Fruit fly (Drosophila melanogaster) whole organism, embryonic: ENCODE measurements around the gene CG13074.

ENCODE experiments used
- B-H1 ChIP-seq: fragments of 200-800 bp; sonication (Bioruptor generic); IDR thresholded peaks from 3 replicates; pipeline ENCODE4 v1.3.6; 2022; ENCODE audit warnings: missing biosample characterization, missing genetic modification characterization
- Blimp-1 ChIP-seq: fragments of 200-800 bp; sonication (Bioruptor generic); optimal IDR thresholded peaks from 3 replicates; lab custom pipeline; 2018; ENCODE audit warnings: missing biosample characterization, missing genetic modification characterization, mild to moderate bottlenecking, moderate library complexity, missing genetic modification reagents
- CG10462 ChIP-seq: fragments of 200-800 bp; sonication (Bioruptor generic); optimal IDR thresholded peaks from 2 replicates; lab custom pipeline; 2016; ENCODE audit warnings: missing biosample characterization, missing genetic modification characterization
- CG11247 ChIP-seq: fragments of 200-800 bp; sonication (Bioruptor generic); IDR thresholded peaks from 2 replicates; pipeline ENCODE4 v1.3.6; 2022; ENCODE audit warnings: missing biosample characterization, missing genetic modification characterization
- CG11560 ChIP-seq: fragments of 200-800 bp; sonication (Bioruptor generic); IDR thresholded peaks from 3 replicates; pipeline ENCODE4 v1.3.6; 2022; ENCODE audit warnings: missing biosample characterization, missing genetic modification characterization
- CG13775 ChIP-seq: fragments of 200-800 bp; sonication (Bioruptor generic); optimal IDR thresholded peaks from 3 replicates; lab custom pipeline; 2017; ENCODE audit warnings: missing biosample characterization, mild to moderate bottlenecking, missing genetic modification characterization
- CG13894 ChIP-seq: fragments of 200-800 bp; sonication (Bioruptor generic); optimal IDR thresholded peaks from 3 replicates; lab custom pipeline; 2018; ENCODE audit warnings: missing biosample characterization, mild to moderate bottlenecking, missing genetic modification characterization, moderate library complexity
- CG14667 ChIP-seq: fragments of 200-800 bp; sonication (Bioruptor generic); IDR thresholded peaks from 2 replicates; pipeline ENCODE4 v1.3.6; 2022; ENCODE audit warnings: missing biosample characterization, missing genetic modification characterization
- CG14965 ChIP-seq: fragments of 200-800 bp; sonication (Bioruptor generic); optimal IDR thresholded peaks from 2 replicates; lab custom pipeline; 2016; ENCODE audit warnings: missing biosample characterization, missing genetic modification characterization, borderline replicate concordance
- CG17568 ChIP-seq: fragments of 200-800 bp; sonication (Bioruptor generic); optimal IDR thresholded peaks from 2 replicates; lab custom pipeline; 2018; ENCODE audit warnings: missing biosample characterization, mild to moderate bottlenecking, missing genetic modification characterization, moderate library complexity
- CG18476 ChIP-seq: fragments of 200-800 bp; sonication (Bioruptor generic); optimal IDR thresholded peaks from 2 replicates; lab custom pipeline; 2016; ENCODE audit warnings: missing biosample characterization, mild to moderate bottlenecking, missing genetic modification characterization
- CG18764 ChIP-seq: fragments of 200-800 bp; sonication (Bioruptor generic); optimal IDR thresholded peaks from 3 replicates; lab custom pipeline; 2016; ENCODE audit warnings: missing biosample characterization, missing genetic modification characterization
- CG2129 ChIP-seq: fragments of 200-800 bp; sonication (Bioruptor generic); IDR thresholded peaks from 2 replicates; pipeline ENCODE4 v1.3.6; 2022; ENCODE audit warnings: missing biosample characterization, missing genetic modification characterization; ENCODE audit not compliant: partially characterized antibody
- CG2199 ChIP-seq: fragments of 200-800 bp; sonication (Bioruptor generic); IDR thresholded peaks from 3 replicates; pipeline ENCODE4 v1.3.6; 2022; ENCODE audit warnings: missing biosample characterization, missing genetic modification characterization
- CG31365 ChIP-seq: fragments of 200-800 bp; sonication (Bioruptor generic); optimal IDR thresholded peaks from 2 replicates; lab custom pipeline; 2018; ENCODE audit warnings: missing biosample characterization, mild to moderate bottlenecking, missing genetic modification characterization
- CG3407 ChIP-seq: fragments of 200-800 bp; sonication (Bioruptor generic); optimal IDR thresholded peaks from 2 replicates; lab custom pipeline; 2018; ENCODE audit warnings: missing biosample characterization, mild to moderate bottlenecking, missing genetic modification characterization
- CG4282 ChIP-seq: fragments of 200-800 bp; sonication (Bioruptor generic); optimal IDR thresholded peaks from 2 replicates; lab custom pipeline; 2016; ENCODE audit warnings: missing biosample characterization, missing genetic modification characterization
- CG4328 ChIP-seq: fragments of 200-800 bp; sonication (Bioruptor generic); optimal IDR thresholded peaks from 3 replicates; lab custom pipeline; 2017; ENCODE audit warnings: missing biosample characterization, missing genetic modification reagents, missing genetic modification characterization
- CG6254 ChIP-seq: fragments of 200-800 bp; sonication (Bioruptor generic); optimal IDR thresholded peaks from 3 replicates; lab custom pipeline; 2017; ENCODE audit warnings: mild to moderate bottlenecking, missing biosample characterization, missing genetic modification reagents, missing genetic modification characterization
- CG6654 ChIP-seq: fragments of 200-800 bp; sonication (Bioruptor generic); optimal IDR thresholded peaks from 2 replicates; lab custom pipeline; 2017; ENCODE audit warnings: missing biosample characterization, mild to moderate bottlenecking, missing genetic modification characterization
- CG6765 ChIP-seq: fragments of 200-800 bp; sonication (Bioruptor generic); optimal IDR thresholded peaks from 3 replicates; lab custom pipeline; 2017; ENCODE audit warnings: missing biosample characterization, mild to moderate bottlenecking, missing genetic modification characterization
- CG7556 ChIP-seq: fragments of 200-800 bp; sonication (Bioruptor generic); optimal IDR thresholded peaks from 2 replicates; lab custom pipeline; 2017; ENCODE audit warnings: missing biosample characterization, mild to moderate bottlenecking, missing genetic modification characterization
- CG7786 ChIP-seq: fragments of 200-800 bp; sonication (Bioruptor generic); optimal IDR thresholded peaks from 2 replicates; lab custom pipeline; 2016; ENCODE audit warnings: missing biosample characterization, missing genetic modification characterization
- CG8765 ChIP-seq: fragments of 200-800 bp; sonication (Bioruptor generic); IDR thresholded peaks from 2 replicates; pipeline ENCODE4 v1.3.6; 2022; ENCODE audit warnings: missing biosample characterization, missing genetic modification characterization
- CG8924 ChIP-seq: fragments of 200-800 bp; optimal IDR thresholded peaks from 3 replicates; lab custom pipeline; 2019; ENCODE audit warnings: missing biosample characterization, mild to moderate bottlenecking, missing genetic modification characterization, moderate library complexity
- CG9932 ChIP-seq: fragments of 200-800 bp; sonication (Bioruptor generic); IDR thresholded peaks from 2 replicates; pipeline ENCODE4 v1.3.6; 2022; ENCODE audit warnings: missing biosample characterization, missing genetic modification characterization
- CHES-1-like ChIP-seq: fragments of 200-800 bp; sonication (Bioruptor generic); optimal IDR thresholded peaks from 2 replicates; lab custom pipeline; 2016; ENCODE audit warnings: missing biosample characterization, missing genetic modification characterization
- H15 ChIP-seq: fragments of 200-800 bp; sonication (Bioruptor generic); IDR thresholded peaks from 3 replicates; pipeline ENCODE4 v1.3.6; 2022; ENCODE audit warnings: missing biosample characterization, missing genetic modification characterization
- HLH4C ChIP-seq: fragments of 200-800 bp; sonication (Bioruptor generic); IDR thresholded peaks from 3 replicates; pipeline ENCODE4 v1.3.6; 2022; ENCODE audit warnings: missing biosample characterization, missing genetic modification characterization; ENCODE audit not compliant: partially characterized antibody
- HmgD ChIP-seq: fragments of 200-800 bp; sonication (Bioruptor generic); optimal IDR thresholded peaks from 3 replicates; lab custom pipeline; 2016; ENCODE audit warnings: missing biosample characterization, missing genetic modification characterization
- Hmx ChIP-seq: fragments of 200-800 bp; sonication (Bioruptor generic); optimal IDR thresholded peaks from 2 replicates; lab custom pipeline; 2016; ENCODE audit warnings: missing biosample characterization, missing genetic modification characterization
- Hr3 ChIP-seq: fragments of 200-800 bp; sonication (Bioruptor generic); optimal IDR thresholded peaks from 3 replicates; lab custom pipeline; 2016; ENCODE audit warnings: missing biosample characterization, missing genetic modification characterization
- Lim3 ChIP-seq: fragments of 200-800 bp; sonication (Bioruptor generic); IDR thresholded peaks from 2 replicates; pipeline ENCODE4 v1.3.6; 2022; ENCODE audit warnings: missing biosample characterization, missing genetic modification characterization
- Nf-YA ChIP-seq: fragments of 200-800 bp; sonication (Bioruptor generic); IDR thresholded peaks from 2 replicates; pipeline ENCODE4 v1.3.6; 2022; ENCODE audit warnings: missing biosample characterization, missing genetic modification characterization
- NfI ChIP-seq: fragments of 200-800 bp; sonication (Bioruptor generic); optimal IDR thresholded peaks from 3 replicates; lab custom pipeline; 2018; ENCODE audit warnings: missing biosample characterization, mild to moderate bottlenecking, missing genetic modification characterization, moderate library complexity
- Stat92E ChIP-seq, 3 experiments: fragments of >200 bp in 2 of 3; fragments of 200-800 bp in 1 of 3; sonication (Bioruptor generic) in 1 of 3; optimal IDR thresholded peaks; 2 replicates each; lab custom pipeline; 2017 to 2019; ENCODE audit warnings: missing biosample characterization in 3 of 3, missing genetic modification characterization in 3 of 3, mild to moderate bottlenecking in 1 of 3, moderate library complexity in 1 of 3
- Taf1 ChIP-seq: fragments of 200-800 bp; sonication (Bioruptor generic); IDR thresholded peaks from 2 replicates; pipeline ENCODE4 v1.3.6; 2022; ENCODE audit warnings: missing biosample characterization, missing genetic modification characterization
- bigmax ChIP-seq: fragments of 200-800 bp; sonication (Bioruptor generic); optimal IDR thresholded peaks from 2 replicates; lab custom pipeline; 2018; ENCODE audit warnings: missing biosample characterization, mild to moderate bottlenecking, missing genetic modification characterization
- br ChIP-seq: fragments of >200 bp; optimal IDR thresholded peaks from 2 replicates; lab custom pipeline; 2017
- cas ChIP-seq: fragments of 200-800 bp; sonication (Bioruptor generic); IDR thresholded peaks from 2 replicates; pipeline ENCODE4 v1.3.6; 2022; ENCODE audit warnings: missing biosample characterization, missing genetic modification characterization
- disco-r ChIP-seq: fragments of 200-800 bp; sonication (Bioruptor generic); optimal IDR thresholded peaks from 2 replicates; lab custom pipeline; 2016; ENCODE audit warnings: missing biosample characterization, missing genetic modification characterization
- dmrt99B ChIP-seq: fragments of 200-800 bp; sonication (Bioruptor generic); optimal IDR thresholded peaks from 2 replicates; lab custom pipeline; 2018; ENCODE audit warnings: missing biosample characterization, mild to moderate bottlenecking, missing genetic modification characterization, moderate library complexity
- gsb-n ChIP-seq: fragments of 200-800 bp; sonication (Bioruptor generic); optimal IDR thresholded peaks from 3 replicates; lab custom pipeline; 2018; ENCODE audit warnings: missing biosample characterization, mild to moderate bottlenecking, missing genetic modification characterization
- lab ChIP-seq: fragments of 200-800 bp; sonication (Bioruptor generic); optimal IDR thresholded peaks from 3 replicates; lab custom pipeline; 2017; ENCODE audit warnings: missing biosample characterization, missing genetic modification characterization, mild to moderate bottlenecking, moderate library complexity, missing genetic modification reagents
- lbe ChIP-seq: fragments of 200-800 bp; sonication (Bioruptor generic); optimal IDR thresholded peaks from 2 replicates; lab custom pipeline; 2016; ENCODE audit warnings: missing biosample characterization, mild to moderate bottlenecking, missing genetic modification characterization
- onecut ChIP-seq: fragments of 200-800 bp; sonication (Bioruptor generic); IDR thresholded peaks from 2 replicates; pipeline ENCODE4 v1.3.6; 2022; ENCODE audit warnings: missing biosample characterization, missing genetic modification characterization
- sima ChIP-seq: fragments of 200-800 bp; sonication (Bioruptor generic); optimal IDR thresholded peaks from 2 replicates; lab custom pipeline; 2016; ENCODE audit warnings: missing biosample characterization, missing genetic modification characterization
- so ChIP-seq: fragments of 200-800 bp; sonication (Bioruptor generic); IDR thresholded peaks from 3 replicates; pipeline ENCODE4 v1.3.6; 2022; ENCODE audit warnings: missing biosample characterization, missing genetic modification characterization
- sug ChIP-seq: fragments of 200-800 bp; optimal IDR thresholded peaks from 2 replicates; lab custom pipeline; 2019; ENCODE audit warnings: missing biosample characterization, mild to moderate bottlenecking, missing genetic modification characterization, moderate library complexity
- tup ChIP-seq: fragments of 200-800 bp; sonication (Bioruptor generic); optimal IDR thresholded peaks from 2 replicates; lab custom pipeline; 2016; ENCODE audit warnings: missing biosample characterization, mild to moderate bottlenecking, missing genetic modification characterization, moderate library complexity

Gene CG13074

dm6 chr3L:16046387-16047066, 50.8 kb downstream of the CG13074 start (continued):
- TF ChIP-seq CG14965 (GFP tag; lab: Kevin White, UChicago): no peak
- no peak for TF ChIP-seq lbe (GFP tag; lab: Kevin White, UChicago)
- TF ChIP-seq HLH4C (GFP tag; lab: Robert Waterston, UW): no peak
- TF ChIP-seq CG2199 (GFP tag; lab: Robert Waterston, UW): peak; percentile 89
- no peak for TF ChIP-seq Blimp-1 (GFP tag; lab: Kevin White, UChicago)
- peak; percentile 47 for TF ChIP-seq gsb-n (tag; lab: Kevin White, UChicago)
- TF ChIP-seq CG2129: no peak
- TF ChIP-seq disco-r (GFP tag; lab: Kevin White, UChicago): no peak
- no peak for TF ChIP-seq sima (GFP tag; lab: Kevin White, UChicago)
- TF ChIP-seq CG4328 (GFP tag; lab: Kevin White, UChicago): peak; percentile 8
- no peak for TF ChIP-seq CG14667
- TF ChIP-seq CHES-1-like (GFP tag; lab: Kevin White, UChicago): no peak
- TF ChIP-seq CG4282: no peak
- TF ChIP-seq so (GFP tag; lab: Robert Waterston, UW): peak; percentile 24; the same call in 1 of the 3 replicates
- no peak; the same call in 2 of the 3 replicates for TF ChIP-seq B-H1 (GFP tag; lab: Robert Waterston, UW)
- TF ChIP-seq onecut: peak; percentile 67
- TF ChIP-seq tup (GFP tag; lab: Kevin White, UChicago): no peak
- no peak for TF ChIP-seq CG13775 (GFP tag; lab: Kevin White, UChicago)
- no peak for TF ChIP-seq CG10462 (GFP tag; lab: Kevin White, UChicago)
- 0 out of 2 replicates have a peak, but pooled peaks have one; percentile 45 for TF ChIP-seq cas (GFP tag; lab: Robert Waterston, UW)
- TF ChIP-seq Lim3 (GFP tag; lab: Robert Waterston, UW): no peak
- TF ChIP-seq CG8765 (GFP tag; lab: Robert Waterston, UW): no peak
- peak; percentile 89 for TF ChIP-seq CG8924 (tag; lab: Kevin White, UChicago)
- no peak for TF ChIP-seq Hmx (GFP tag; lab: Kevin White, UChicago)
- TF ChIP-seq CG18764 (GFP tag; lab: Kevin White, UChicago): no peak
- TF ChIP-seq Nf-YA (GFP tag; lab: Robert Waterston, UW): no peak
- TF ChIP-seq CG6254 (GFP tag; lab: Kevin White, UChicago): no peak
- no peak for TF ChIP-seq br
- peak; percentile 38; the same call in 1 of the 2 replicates for TF ChIP-seq CG11247
- TF ChIP-seq H15 (GFP tag; lab: Robert Waterston, UW): no peak
- TF ChIP-seq sug (tag; lab: Kevin White, UChicago): peak; percentile 56
- no peak for TF ChIP-seq CG7556 (GFP tag; lab: Kevin White, UChicago)
- no peak for TF ChIP-seq CG3407 (GFP tag; lab: Kevin White, UChicago)
- TF ChIP-seq CG6765: peak; percentile 49
- TF ChIP-seq CG13894 (tag; lab: Kevin White, UChicago): peak; percentile 73
- peak; percentile 17 for TF ChIP-seq NfI (GFP tag; lab: Kevin White, UChicago)
- TF ChIP-seq Stat92E (GFP tag; optimal IDR thresholded peaks at IDR 0.05; lab: Kevin White, UChicago): peak in 1 of 3 experiments; percentile 86
- TF ChIP-seq CG6654 (GFP tag; lab: Kevin White, UChicago): no peak
- no peak for TF ChIP-seq Taf1 (GFP tag; lab: Robert Waterston, UW)
- peak; percentile 56 for TF ChIP-seq CG17568 (GFP tag; lab: Kevin White, UChicago)
- no peak for TF ChIP-seq HmgD (GFP tag; lab: Kevin White, UChicago)
- peak; percentile 23 for TF ChIP-seq lab (GFP tag; lab: Kevin White, UChicago)
- no peak for TF ChIP-seq CG11560 (tag; lab: Robert Waterston, UW)
- peak; percentile 36 for TF ChIP-seq CG31365 (tag; lab: Kevin White, UChicago)
- no peak for TF ChIP-seq Hr3 (GFP tag; lab: Kevin White, UChicago)
- TF ChIP-seq CG9932 (GFP tag; lab: Robert Waterston, UW): no peak
- TF ChIP-seq dmrt99B (tag; lab: Kevin White, UChicago): no peak
- no peak for TF ChIP-seq CG18476 (GFP tag; lab: Kevin White, UChicago)
- TF ChIP-seq CG7786 (GFP tag; lab: Kevin White, UChicago): no peak
- peak; percentile 94 for TF ChIP-seq bigmax (GFP tag; lab: Kevin White, UChicago)
